Worm (Caenorhabditis elegans) whole organism, midembryonic: ENCODE results near the gene K10B3.5.

Experiments used
- T22C8.4 ChIP-seq: fragments of 200-800 bp; sonication (Bioruptor generic); IDR thresholded peaks from 2 replicates; pipeline ENCODE4 v1.3.6; 2022; ENCODE audit warnings: missing genetic modification characterization, missing compliant biosample characterization
- cog-1 ChIP-seq: sonication (generic microtip); optimal IDR thresholded peaks from 2 replicates; lab custom pipeline; 2016; ENCODE audit warnings: missing genetic modification characterization, missing compliant biosample characterization
- flt-1 ChIP-seq: fragments of 200-800 bp; sonication (Bioruptor generic); IDR thresholded peaks from 2 replicates; pipeline ENCODE4 v1.3.6; 2022; ENCODE audit warnings: missing genetic modification characterization, missing compliant biosample characterization
- klf-2 ChIP-seq: fragments of 200-800 bp; sonication (Bioruptor generic); conservative IDR thresholded peaks from 2 replicates; pipeline ENCODE4 v1.3.6; 2022; ENCODE audit warnings: missing genetic modification reagents, missing genetic modification characterization, missing compliant biosample characterization
- med-1 ChIP-seq: sonication (generic microtip); optimal IDR thresholded peaks from 2 replicates; lab custom pipeline; 2017; ENCODE audit warnings: missing genetic modification characterization, mild to moderate bottlenecking, missing compliant biosample characterization, antibody characterized with exemption, missing genetic modification reagents; ENCODE audit not compliant: insufficient read depth
- ref-1 ChIP-seq: fragments of 200-800 bp; sonication (Bioruptor generic); conservative IDR thresholded peaks from 2 replicates; pipeline ENCODE4 v1.3.6; 2022; ENCODE audit warnings: missing genetic modification reagents, missing genetic modification characterization, missing compliant biosample characterization
- tab-1 ChIP-seq: fragments of 200-800 bp; sonication (Bioruptor generic); IDR thresholded peaks from 2 replicates; pipeline ENCODE4 v1.3.6; 2022; ENCODE audit warnings: missing genetic modification characterization, missing compliant biosample characterization
- ztf-23 ChIP-seq: fragments of 200-800 bp; sonication (Bioruptor generic); IDR thresholded peaks from 2 replicates; pipeline ENCODE4 v1.3.6; 2022; ENCODE audit warnings: missing genetic modification reagents, missing genetic modification characterization, missing compliant biosample characterization
- ztf-29 ChIP-seq: fragments of 200-800 bp; sonication (Bioruptor generic); IDR thresholded peaks from 2 replicates; pipeline ENCODE4 v1.3.6; 2022; ENCODE audit warnings: missing genetic modification reagents, missing genetic modification characterization, missing compliant biosample characterization

DNA sequence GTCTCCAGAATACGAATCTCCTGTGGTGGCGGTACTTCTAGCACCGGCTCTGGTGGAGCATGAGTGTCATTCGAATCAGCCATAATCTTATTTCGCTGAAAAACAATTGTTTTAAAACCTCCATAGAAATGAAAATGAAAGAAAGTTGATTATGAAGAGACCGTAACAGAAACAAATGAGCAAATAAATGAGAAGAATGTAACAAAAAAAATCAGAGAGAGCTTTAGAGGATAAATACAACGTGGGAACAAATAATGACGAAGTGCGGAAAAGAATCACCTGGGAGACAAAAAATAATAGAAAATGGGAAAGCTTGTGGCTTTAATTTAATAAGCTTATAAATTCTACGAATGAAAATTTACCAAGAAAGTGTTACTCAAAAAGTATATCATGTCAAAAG is 20.7 kb upstream of the K10B3.5 start, which contains the start of gene spc-1:
- TF ChIP-seq tab-1 (GFP tag; lab: Robert Waterston, UW) (no peak), flt-1 (GFP tag; lab: Robert Waterston, UW) (no peak), ref-1 (GFP tag; lab: Robert Waterston, UW) (no peak), klf-2 (no peak), T22C8.4 (no peak), cog-1 (tag; lab: Kevin White, UChicago) (no peak), ztf-23 (no peak), med-1 (no peak), ztf-29 (GFP tag; lab: Robert Waterston, UW) (no peak)
